Fruit fly (Drosophila melanogaster) whole organism, embryonic: Measurements from ENCODE around the gene mRRF2.

ENCODE experiments used
- CG3726 ChIP-seq: fragments of 200-800 bp; sonication (Bioruptor generic); IDR thresholded peaks from 3 replicates; pipeline ENCODE4, ENCODE4 v1.3.6; 2022; ENCODE audit warnings: missing biosample characterization, missing genetic modification characterization
- CG6272 ChIP-seq: fragments of 200-800 bp; sonication (Bioruptor generic); IDR thresholded peaks from 2 replicates; pipeline ENCODE4 v1.3.6; 2022; ENCODE audit warnings: missing biosample characterization, missing genetic modification characterization
- HmgD ChIP-seq: fragments of 200-800 bp; sonication (Bioruptor generic); optimal IDR thresholded peaks from 3 replicates; lab custom pipeline; 2016; ENCODE audit warnings: missing biosample characterization, missing genetic modification characterization
- gcm ChIP-seq: fragments of 200-800 bp; sonication (Bioruptor generic); optimal IDR thresholded peaks from 2 replicates; lab custom pipeline; 2019; ENCODE audit warnings: missing biosample characterization, mild to moderate bottlenecking, missing genetic modification characterization, moderate library complexity
- hkb ChIP-seq, 2 experiments: fragments of 200-800 bp in 1 of 2; fragments of >200 bp in 1 of 2; sonication (Bioruptor generic) in 1 of 2; IDR thresholded peaks in 1 of 2; optimal IDR thresholded peaks in 1 of 2; 2 replicates each; pipeline versions ENCODE4 v1.3.6 to Lab custom; 2017 to 2022; ENCODE audit warnings: missing biosample characterization in 1 of 2, missing genetic modification characterization in 1 of 2
- tna ChIP-seq: fragments of 200-800 bp; sonication (Bioruptor generic); IDR thresholded peaks from 2 replicates; pipeline ENCODE4 v1.3.6; 2022; ENCODE audit warnings: missing biosample characterization, missing genetic modification characterization; ENCODE audit not compliant: partially characterized antibody
- z ChIP-seq: fragments of 200-800 bp; sonication (Bioruptor generic); IDR thresholded peaks from 3 replicates; pipeline ENCODE4 v1.3.6; 2022; ENCODE audit warnings: missing biosample characterization, missing genetic modification characterization

DNA sequence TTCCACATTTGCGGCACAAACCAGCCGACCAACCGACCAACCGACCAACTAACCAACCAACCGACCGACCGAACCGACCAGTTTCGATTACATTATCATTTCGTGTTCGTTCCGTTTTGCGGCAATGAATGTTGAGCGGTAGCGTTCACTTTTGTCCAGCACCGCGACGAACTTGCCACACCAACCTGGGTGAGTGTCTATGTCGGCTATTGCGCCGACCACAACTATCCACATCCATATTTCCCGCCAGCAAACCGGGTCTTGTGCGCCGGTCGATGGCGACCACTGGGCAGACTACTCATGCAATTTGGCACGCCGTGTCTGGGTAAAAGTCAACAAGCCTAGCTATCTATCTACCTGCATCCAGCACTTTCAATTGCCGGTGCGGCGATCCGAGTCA lies 36.5 kb upstream of the mRRF2 start:
- TF ChIP-seq CG6272 (GFP tag; lab: Robert Waterston, UW) (no peak), hkb (optimal IDR thresholded peaks at IDR 0.05; lab: Kevin White, UChicago) (no peak), hkb (GFP tag; IDR thresholded peaks at IDR 0.05; lab: Robert Waterston, UW) (no peak), gcm (no peak), tna (no peak), CG3726 (no peak), HmgD (GFP tag; lab: Kevin White, UChicago) (no peak), z (GFP tag; lab: Robert Waterston, UW) (no peak)
